Worm (Caenorhabditis elegans) whole organism, mixed stage, embryonic: ENCODE results near the gene C39E9.7.

Experiments used
- M03D4.4 ChIP-seq: sonication (generic microtip); optimal IDR thresholded peaks from 2 replicates; lab custom pipeline; 2017; ENCODE audit warnings: mild to moderate bottlenecking, missing genetic modification characterization, missing compliant biosample characterization
- bed-3 ChIP-seq: fragments of 200-800 bp; sonication (Bioruptor generic); optimal IDR thresholded peaks from 3 replicates; lab custom pipeline; 2018; ENCODE audit warnings: mild to moderate bottlenecking, missing genetic modification characterization, moderate library complexity, missing compliant biosample characterization
- blmp-1 ChIP-seq: fragments of 150-350 bp; optimal IDR thresholded peaks from 2 replicates; lab custom pipeline; 2014; ENCODE audit warnings: missing biosample characterization, missing genetic modification characterization
- ceh-39 ChIP-seq: fragments of 150-350 bp; optimal IDR thresholded peaks from 2 replicates; lab custom pipeline; 2014; ENCODE audit warnings: missing biosample characterization, missing genetic modification characterization
- ceh-43 ChIP-seq: fragments of 200-800 bp; sonication (Bioruptor generic); optimal IDR thresholded peaks from 2 replicates; lab custom pipeline; 2018; ENCODE audit warnings: mild to moderate bottlenecking, missing genetic modification characterization, moderate library complexity, missing compliant biosample characterization
- ceh-83 ChIP-seq: fragments of 200-800 bp; sonication (Bioruptor generic); optimal IDR thresholded peaks from 2 replicates; lab custom pipeline; 2018; ENCODE audit warnings: mild to moderate bottlenecking, missing genetic modification characterization, missing compliant biosample characterization
- ces-1 ChIP-seq: fragments of 150-350 bp; optimal IDR thresholded peaks from 2 replicates; lab custom pipeline; 2014; ENCODE audit warnings: missing biosample characterization, missing genetic modification reagents, missing genetic modification characterization
- cnd-1 ChIP-seq: fragments of 200-800 bp; sonication (Bioruptor generic); optimal IDR thresholded peaks from 2 replicates; lab custom pipeline; 2018; ENCODE audit warnings: mild to moderate bottlenecking, missing genetic modification characterization, missing compliant biosample characterization
- drap-1 ChIP-seq: fragments of 200-800 bp; sonication (Bioruptor generic); optimal IDR thresholded peaks from 3 replicates; lab custom pipeline; 2018; ENCODE audit warnings: mild to moderate bottlenecking, missing genetic modification characterization, missing compliant biosample characterization
- elt-1 ChIP-seq: sonication (generic microtip); optimal IDR thresholded peaks from 2 replicates; lab custom pipeline; 2017; ENCODE audit warnings: missing genetic modification characterization, mild to moderate bottlenecking, missing compliant biosample characterization, antibody characterized with exemption, moderate library complexity, borderline replicate concordance; ENCODE audit not compliant: insufficient read depth
- elt-3 ChIP-seq: fragments of 150-350 bp; optimal IDR thresholded peaks from 2 replicates; lab custom pipeline; 2014; ENCODE audit warnings: missing biosample characterization, missing genetic modification characterization
- flh-1 ChIP-seq: fragments of 200-800 bp; sonication (Bioruptor generic); optimal IDR thresholded peaks from 2 replicates; lab custom pipeline; 2018; ENCODE audit warnings: mild to moderate bottlenecking, missing genetic modification characterization, moderate library complexity, missing compliant biosample characterization
- hlh-1 ChIP-seq: fragments of 150-350 bp; optimal IDR thresholded peaks from 2 replicates; lab custom pipeline; 2014; ENCODE audit warnings: missing biosample characterization, missing genetic modification reagents, missing genetic modification characterization
- lin-13 ChIP-seq: fragments of 150-350 bp; optimal IDR thresholded peaks from 2 replicates; lab custom pipeline; 2014; ENCODE audit warnings: missing biosample characterization, missing genetic modification characterization
- lin-32 ChIP-seq: fragments of 200-800 bp; sonication (Bioruptor generic); optimal IDR thresholded peaks from 2 replicates; lab custom pipeline; 2018; ENCODE audit warnings: mild to moderate bottlenecking, missing genetic modification characterization, missing compliant biosample characterization
- lsy-2 ChIP-seq: fragments of 150-350 bp; optimal IDR thresholded peaks from 2 replicates; lab custom pipeline; 2014; ENCODE audit warnings: missing biosample characterization, missing genetic modification characterization
- mab-5 ChIP-seq: fragments of 150-350 bp; optimal IDR thresholded peaks from 2 replicates; lab custom pipeline; 2014; ENCODE audit warnings: missing biosample characterization, missing genetic modification characterization
- mep-1 ChIP-seq: fragments of 150-350 bp; optimal IDR thresholded peaks from 2 replicates; lab custom pipeline; 2017; ENCODE audit warnings: missing biosample characterization, missing genetic modification reagents, missing genetic modification characterization, inconsistent platforms
- mls-2 ChIP-seq: sonication (generic microtip); optimal IDR thresholded peaks from 2 replicates; lab custom pipeline; 2016; ENCODE audit warnings: mild to moderate bottlenecking, missing genetic modification characterization, moderate library complexity, missing compliant biosample characterization
- nhr-12 ChIP-seq: fragments of 150-350 bp; optimal IDR thresholded peaks from 2 replicates; lab custom pipeline; 2014; ENCODE audit warnings: missing biosample characterization, missing genetic modification characterization
- nhr-237 ChIP-seq: fragments of 150-350 bp; optimal IDR thresholded peaks from 2 replicates; lab custom pipeline; 2014; ENCODE audit warnings: missing biosample characterization, missing genetic modification characterization
- nhr-28 ChIP-seq: fragments of 150-350 bp; optimal IDR thresholded peaks from 2 replicates; lab custom pipeline; 2014; ENCODE audit warnings: missing biosample characterization, missing genetic modification characterization
- nhr-76 ChIP-seq: sonication (generic microtip); optimal IDR thresholded peaks from 2 replicates; lab custom pipeline; 2017; ENCODE audit warnings: missing biosample characterization, missing genetic modification characterization
- pha-4 ChIP-seq: fragments of 150-350 bp; optimal IDR thresholded peaks from 2 replicates; lab custom pipeline; 2018; ENCODE audit warnings: missing biosample characterization, missing genetic modification reagents, missing genetic modification characterization
- sem-2 ChIP-seq: fragments of 200-800 bp; sonication (Bioruptor generic); optimal IDR thresholded peaks from 2 replicates; lab custom pipeline; 2018; ENCODE audit warnings: mild to moderate bottlenecking, missing genetic modification characterization, missing compliant biosample characterization
- snpc-4 ChIP-seq: fragments of 150-350 bp; optimal IDR thresholded peaks from 2 replicates; lab custom pipeline; 2014; ENCODE audit warnings: missing biosample characterization, missing genetic modification characterization
- sptf-1 ChIP-seq: sonication (generic microtip); optimal IDR thresholded peaks from 2 replicates; lab custom pipeline; 2017; ENCODE audit warnings: mild to moderate bottlenecking, missing genetic modification characterization, moderate library complexity, missing compliant biosample characterization
- tbx-8 ChIP-seq: fragments of 200-800 bp; sonication (Bioruptor generic); optimal IDR thresholded peaks from 2 replicates; lab custom pipeline; 2018; ENCODE audit warnings: mild to moderate bottlenecking, missing genetic modification characterization, moderate library complexity, missing compliant biosample characterization
- unc-120 ChIP-seq: sonication (generic microtip); optimal IDR thresholded peaks from 2 replicates; lab custom pipeline; 2017; ENCODE audit warnings: missing genetic modification characterization, missing compliant biosample characterization; ENCODE audit not compliant: poor library complexity, severe bottlenecking
- unc-39 ChIP-seq: fragments of 150-350 bp; optimal IDR thresholded peaks from 2 replicates; lab custom pipeline; 2014; ENCODE audit warnings: missing biosample characterization, missing genetic modification characterization
- unc-62 ChIP-seq: fragments of 150-350 bp; optimal IDR thresholded peaks from 2 replicates; lab custom pipeline; 2014; ENCODE audit warnings: missing biosample characterization, missing genetic modification reagents, missing genetic modification characterization
- zip-8 ChIP-seq: fragments of 150-350 bp; optimal IDR thresholded peaks from 2 replicates; lab custom pipeline; 2014; ENCODE audit warnings: missing biosample characterization, missing genetic modification characterization
- ztf-11 ChIP-seq: fragments of 150-350 bp; optimal IDR thresholded peaks from 2 replicates; lab custom pipeline; 2014; ENCODE audit warnings: missing biosample characterization, missing genetic modification characterization

Gene C39E9.7

DNA sequence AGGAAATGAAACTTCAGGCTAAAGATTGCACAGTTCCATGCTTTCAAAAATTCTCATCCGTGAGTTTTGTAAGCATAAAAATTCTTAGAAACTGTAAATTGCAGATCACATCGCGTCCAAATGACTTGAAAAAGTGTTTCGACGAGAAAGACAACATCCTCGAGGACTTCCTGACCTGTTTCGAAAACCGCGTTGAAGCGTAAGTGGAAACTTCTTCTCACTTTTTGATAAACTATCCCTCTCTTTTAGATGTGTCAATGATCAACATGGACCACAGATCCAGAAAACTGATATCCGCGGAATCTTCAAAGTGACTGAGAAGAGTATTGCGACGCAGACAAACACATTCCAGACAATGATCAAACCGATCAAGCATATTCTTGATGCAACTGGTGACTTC is 4.3 kb upstream of the C39E9.7 start:
- TF ChIP-seq nhr-28 (tag; lab: Kevin White, UChicago) (no peak), tbx-8 (GFP tag; lab: Kevin White, UChicago) (no peak), unc-62 (GFP tag; lab: Kevin White, UChicago) (no peak), mab-5 (tag; lab: Kevin White, UChicago) (no peak), unc-39 (no peak), snpc-4 (tag; lab: Kevin White, UChicago) (no peak), cnd-1 (tag; lab: Kevin White, UChicago) (no peak), ces-1 (GFP tag; lab: Kevin White, UChicago) (no peak), M03D4.4 (tag; lab: Kevin White, UChicago) (no peak), bed-3 (no peak), nhr-12 (no peak), ceh-83 (GFP tag; lab: Kevin White, UChicago) (no peak), nhr-237 (tag; lab: Kevin White, UChicago) (no peak), ceh-43 (GFP tag; lab: Kevin White, UChicago) (no peak), nhr-76 (tag; lab: Kevin White, UChicago) (no peak), mep-1 (tag; lab: Kevin White, UChicago) (no peak), lsy-2 (no peak), ceh-39 (tag; lab: Kevin White, UChicago) (no peak), lin-13 (tag; lab: Kevin White, UChicago) (no peak), zip-8 (tag; lab: Kevin White, UChicago) (no peak)

- TF ChIP-seq ces-1 (GFP tag; lab: Kevin White, UChicago): no peak
- TF ChIP-seq sptf-1: no peak
- TF ChIP-seq tbx-8 (GFP tag; lab: Kevin White, UChicago): no peak
- no peak for TF ChIP-seq lin-13 (tag; lab: Kevin White, UChicago)
- no peak for TF ChIP-seq flh-1 (GFP tag; lab: Kevin White, UChicago)
- TF ChIP-seq elt-3 (tag; lab: Kevin White, UChicago): no peak
- TF ChIP-seq snpc-4 (tag; lab: Kevin White, UChicago): no peak
- no peak for TF ChIP-seq drap-1 (GFP tag; lab: Kevin White, UChicago)
- no peak for TF ChIP-seq ztf-11 (tag; lab: Kevin White, UChicago)
- TF ChIP-seq hlh-1: no peak
- no peak for TF ChIP-seq mep-1 (tag; lab: Kevin White, UChicago)
- TF ChIP-seq lsy-2: no peak
- TF ChIP-seq ceh-39 (tag; lab: Kevin White, UChicago): no peak
- no peak for TF ChIP-seq nhr-12
- TF ChIP-seq unc-120 (tag; lab: Kevin White, UChicago): no peak
- no peak for TF ChIP-seq blmp-1
- no peak for TF ChIP-seq bed-3
These were observed 3.7 kb upstream of the C39E9.7 start for ce11 chrIV:13080185-13080584.

- TF ChIP-seq nhr-237 (tag; lab: Kevin White, UChicago): no peak
- TF ChIP-seq zip-8 (tag; lab: Kevin White, UChicago): no peak
- no peak for TF ChIP-seq unc-120 (tag; lab: Kevin White, UChicago)
- no peak for TF ChIP-seq pha-4 (tag; lab: Kevin White, UChicago)
- no peak for TF ChIP-seq sptf-1
These were observed 2.6 kb upstream of the C39E9.7 start, which contains the start of gene C39E9.8 for ce11 chrIV:13079119-13079518. Gene C39E9.8 (plus strand): TSS chrIV:13079446.

DNA sequence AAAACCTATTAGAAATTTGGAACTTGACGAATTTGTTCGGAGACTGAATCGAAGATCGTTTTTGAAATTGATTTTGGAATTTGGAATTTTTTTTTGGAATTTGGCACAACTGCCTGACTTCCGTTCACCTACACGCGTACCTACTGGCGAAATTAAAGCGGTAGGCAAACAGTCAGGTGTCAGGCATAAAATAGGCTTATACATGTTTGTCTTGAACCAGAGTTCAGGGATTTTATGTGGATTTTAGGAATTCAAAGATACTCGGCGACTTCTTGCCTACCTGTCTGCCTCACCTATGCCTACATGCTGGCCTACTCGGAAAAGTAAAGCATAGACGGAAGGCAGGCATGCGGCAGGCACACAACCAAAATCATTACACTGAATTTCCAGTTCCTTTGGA is 1.8 kb upstream of the C39E9.7 start:
- TF ChIP-seq blmp-1 (no peak), unc-120 (tag; lab: Kevin White, UChicago) (no peak), nhr-12 (no peak), sptf-1 (no peak), M03D4.4 (tag; lab: Kevin White, UChicago) (no peak), pha-4 (tag; lab: Kevin White, UChicago) (no peak), mls-2 (tag; lab: Kevin White, UChicago) (no peak), sem-2 (GFP tag; lab: Kevin White, UChicago) (no peak), elt-3 (tag; lab: Kevin White, UChicago) (no peak), unc-39 (no peak), tbx-8 (GFP tag; lab: Kevin White, UChicago) (no peak), elt-1 (tag; lab: Kevin White, UChicago) (no peak), lin-32 (GFP tag; lab: Kevin White, UChicago) (no peak), bed-3 (no peak), nhr-76 (tag; lab: Kevin White, UChicago) (no peak), cnd-1 (tag; lab: Kevin White, UChicago) (no peak), nhr-28 (tag; lab: Kevin White, UChicago) (no peak)
